Fruit fly (Drosophila melanogaster) whole organism, adult: ENCODE data around the gene HLH4C.

Source experiments
- CG12768 ChIP-seq: fragments of 200-800 bp; sonication (Bioruptor generic); optimal IDR thresholded peaks from 2 replicates; lab custom pipeline; 2017; ENCODE audit warnings: missing biosample characterization, missing genetic modification characterization, mild to moderate bottlenecking, moderate library complexity, missing genetic modification reagents
- CG7045 ChIP-seq: fragments of 200-800 bp; sonication (Bioruptor generic); optimal IDR thresholded peaks from 2 replicates; lab custom pipeline; 2017; ENCODE audit warnings: missing biosample characterization, mild to moderate bottlenecking, missing genetic modification characterization
- Hr96 ChIP-seq: fragments of 200-800 bp; sonication (Bioruptor generic); optimal IDR thresholded peaks from 2 replicates; lab custom pipeline; 2016; ENCODE audit warnings: missing biosample characterization, missing genetic modification characterization
- Mnt ChIP-seq: fragments of 200-800 bp; sonication (Bioruptor generic); optimal IDR thresholded peaks from 2 replicates; lab custom pipeline; 2016; ENCODE audit warnings: missing biosample characterization, mild to moderate bottlenecking, missing genetic modification characterization
- kay ChIP-seq: fragments of 200-800 bp; sonication (Bioruptor generic); peaks from one replicate; lab custom pipeline; 2016; ENCODE audit warnings: missing biosample characterization, missing genetic modification characterization, borderline replicate concordance

DNA sequence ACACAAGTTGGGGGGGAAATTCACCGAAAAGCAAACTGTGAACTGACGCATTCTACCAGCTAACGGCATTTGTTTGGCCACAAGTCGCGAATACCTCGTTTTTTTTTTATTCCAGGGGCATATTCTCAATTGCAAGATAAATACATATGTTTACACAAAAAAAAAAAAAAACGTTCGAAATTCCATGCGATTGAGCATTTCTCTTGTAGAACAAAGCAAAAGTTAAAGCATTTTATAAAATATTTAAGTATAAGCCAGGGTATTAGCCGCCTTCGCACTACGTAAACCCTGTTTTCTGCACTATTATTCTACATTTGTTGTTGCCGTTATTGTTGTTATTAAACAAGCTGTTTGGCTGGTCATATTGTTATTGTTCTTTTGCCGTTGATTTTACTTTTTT, 32.9 kb downstream of the HLH4C start:
- no peak for TF ChIP-seq kay (GFP tag; lab: Kevin White, UChicago)
- TF ChIP-seq CG12768 (GFP tag; lab: Kevin White, UChicago), result no peak
- no peak for TF ChIP-seq Mnt (GFP tag; lab: Kevin White, UChicago)
- TF ChIP-seq CG7045 (GFP tag; lab: Kevin White, UChicago), result no peak
- TF ChIP-seq Hr96, result peak; percentile 59
